Fruit fly (Drosophila melanogaster): Measurements from ENCODE around the gene CG12288.

Gene CG12288

dm6 chr2L:16909290-16909689, 7.3 kb upstream of the CG12288 start:
- TF ChIP-seq lola (GFP tag; optimal IDR thresholded peaks at IDR 0.05) (no peak), ems (GFP tag; optimal IDR thresholded peaks at IDR 0.05) (no peak), CG7839 (tag; optimal IDR thresholded peaks at IDR 0.05) (no peak), slbo (GFP tag; IDR thresholded peaks at IDR 0.05) (no peak), Max (GFP tag; optimal IDR thresholded peaks at IDR 0.05) (no peak), tin (GFP tag; optimal IDR thresholded peaks at IDR 0.05) (no peak), pho (GFP tag; optimal IDR thresholded peaks at IDR 0.05) (no peak), fd96Cb (tag; optimal IDR thresholded peaks at IDR 0.05) (no peak)

- TF ChIP-seq sr (GFP tag; IDR thresholded peaks at IDR 0.05) (no peak), CG6654 (GFP tag; optimal IDR thresholded peaks at IDR 0.05) (no peak), crc (GFP tag; optimal IDR thresholded peaks at IDR 0.05) (no peak), CG18619 (GFP tag; optimal IDR thresholded peaks at IDR 0.05) (no peak), CG7357 (GFP tag; IDR thresholded peaks at IDR 0.05) (no peak), CG10654 (GFP tag; optimal IDR thresholded peaks at IDR 0.05) (no peak), lbe (GFP tag; optimal IDR thresholded peaks at IDR 0.05) (no peak), Oaz (GFP tag; IDR thresholded peaks at IDR 0.05) (no peak), chinmo (GFP tag; IDR thresholded peaks at IDR 0.05; ENCODE audit: partially characterized antibody) (no peak), bowl (GFP tag; IDR thresholded peaks at IDR 0.05) (no peak), CG10209 (GFP tag; optimal IDR thresholded peaks at IDR 0.05) (no peak), rib (GFP tag; IDR thresholded peaks at IDR 0.05) (no peak), Fer2 (tag; optimal IDR thresholded peaks at IDR 0.05) (no peak), CG10543 (GFP tag; optimal IDR thresholded peaks at IDR 0.05) (no peak), CG1603 (tag; optimal IDR thresholded peaks at IDR 0.05) (no peak)
These were observed 1.6 kb downstream of the CG12288 start, which contains the start of gene CG31805 for dm6 chr2L:16900373-16900772. Gene CG31805, minus strand, starts transcription at chr2L:16900473.

- TF ChIP-seq ATbp (GFP tag; optimal IDR thresholded peaks at IDR 0.05) (no peak), Max (GFP tag; optimal IDR thresholded peaks at IDR 0.05) (no peak), nmo (GFP tag; optimal IDR thresholded peaks at IDR 0.05) (no peak), CG14667 (GFP tag; IDR thresholded peaks at IDR 0.05) (no peak), her (GFP tag; optimal IDR thresholded peaks at IDR 0.05) (no peak), cg (GFP tag; optimal IDR thresholded peaks at IDR 0.05) (no peak), E2f1 (GFP tag; IDR thresholded peaks at IDR 0.05) (no peak), rib (GFP tag; IDR thresholded peaks at IDR 0.05) (no peak), Lim3 (GFP tag; IDR thresholded peaks at IDR 0.05) (no peak)
These were observed 12.4 kb downstream of the CG12288 start, which contains the start of gene CG42556 for dm6 chr2L:16889608-16890007. Gene CG42556, plus strand, starts transcription at chr2L:16889908.

dm6 chr2L:16888574-16889376, 13.2 kb downstream of the CG12288 start:
- TF ChIP-seq CG9876 (GFP tag; optimal IDR thresholded peaks at IDR 0.05) (no peak), CG14014 (GFP tag; IDR thresholded peaks at IDR 0.05) (0 out of 2 replicates have a peak, but pooled peaks have one; percentile 8), CG34376 (GFP tag; optimal IDR thresholded peaks at IDR 0.05) (peak; percentile 50), Oli (tag; optimal IDR thresholded peaks at IDR 0.05) (no peak), bowl (GFP tag; IDR thresholded peaks at IDR 0.05) (0 out of 2 replicates have a peak, but pooled peaks have one; percentile 30), prd (optimal IDR thresholded peaks at IDR 0.05) (no peak), prd (GFP tag; IDR thresholded peaks at IDR 0.05) (0 out of 3 replicates have a peak, but pooled peaks have one; percentile 18), exex (tag; optimal IDR thresholded peaks at IDR 0.05) (peak; percentile 45), YL-1 (GFP tag; optimal IDR thresholded peaks at IDR 0.05) (peak; percentile 16), MESR4 (GFP tag; optimal IDR thresholded peaks at IDR 0.05) (peak; percentile 86), her (GFP tag; optimal IDR thresholded peaks at IDR 0.05) (no peak), chinmo (GFP tag; IDR thresholded peaks at IDR 0.05; ENCODE audit: partially characterized antibody) (peak; percentile 64; the same call in 1 of the 4 replicates), crp (GFP tag; optimal IDR thresholded peaks at IDR 0.05) (peak in 1 of 2 experiments; percentile 59), bcd (GFP tag; optimal IDR thresholded peaks at IDR 0.05) (no peak), onecut (GFP tag; IDR thresholded peaks at IDR 0.05) (peak; percentile 95), pho (GFP tag; optimal IDR thresholded peaks at IDR 0.05) (no peak), cg (GFP tag; optimal IDR thresholded peaks at IDR 0.05) (peak; percentile 90), CG17568 (GFP tag; optimal IDR thresholded peaks at IDR 0.05) (no peak), pros (GFP tag; optimal IDR thresholded peaks at IDR 0.05) (no peak)

All from whole organism, embryonic.